Worm (Caenorhabditis elegans) whole organism, L4/young adult: Measurements from ENCODE around the gene snb-1.
A peak's percentile ranks its signal among the peaks of the same experiment; 100 is the strongest.

Experiments used
- W03F9.2 ChIP-seq: fragments of 150-350 bp; optimal IDR thresholded peaks from 2 replicates; lab custom pipeline; 2014; ENCODE audit warnings: missing biosample characterization, missing genetic modification characterization
- dao-5 ChIP-seq: sonication (generic microtip); optimal IDR thresholded peaks from 2 replicates; lab custom pipeline; 2016; ENCODE audit warnings: missing genotype, missing genetic modification characterization, moderate library complexity, missing compliant biosample characterization
- him-1 ChIP-seq: sonication (generic microtip); optimal IDR thresholded peaks from 2 replicates; lab custom pipeline; 2016; ENCODE audit warnings: missing genotype, missing genetic modification reagents, missing genetic modification characterization, missing compliant biosample characterization

Gene snb-1

ce11 chrV:6683282-6683681 is 27.0 kb upstream of the snb-1 start:
- TF ChIP-seq him-1 (tag; lab: Kevin White, UChicago) (no peak), W03F9.2 (no peak), dao-5 (tag; lab: Kevin White, UChicago) (no peak)

DNA sequence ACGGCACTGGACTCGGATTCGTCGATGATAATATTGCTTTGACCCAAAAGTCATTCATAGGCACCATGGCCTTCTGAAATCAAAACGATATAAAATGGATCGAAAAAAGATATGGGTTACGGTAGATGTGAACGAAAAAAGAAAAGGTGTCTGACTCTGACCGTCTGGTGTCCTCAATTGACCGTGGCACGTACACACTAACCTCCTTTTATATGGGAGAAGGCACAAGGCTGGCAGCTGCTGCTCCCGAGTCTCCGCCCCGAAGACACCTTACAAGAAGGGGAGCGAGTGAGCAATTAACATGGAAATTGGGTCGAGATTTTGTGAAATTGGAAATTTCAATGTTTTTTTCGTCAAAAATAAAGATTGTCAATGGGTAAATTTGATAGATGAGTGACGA is 25.2 kb upstream of the snb-1 start, which contains the start of gene egl-46:
Gene egl-46 (minus strand): TSS at position 73 of the 400 bp plus-strand sequence.
- TF ChIP-seq W03F9.2 = no peak
- no peak for TF ChIP-seq dao-5 (tag; lab: Kevin White, UChicago)
- TF ChIP-seq him-1 (tag; lab: Kevin White, UChicago) = no peak

- TF ChIP-seq W03F9.2 (no peak), dao-5 (tag; lab: Kevin White, UChicago) (no peak), him-1 (tag; lab: Kevin White, UChicago) (no peak)
These were observed 20.0 kb upstream of the snb-1 start, which contains the start of gene cest-34 for ce11 chrV:6676158-6676849. Gene cest-34 (plus strand): TSS chrV:6676799.

DNA sequence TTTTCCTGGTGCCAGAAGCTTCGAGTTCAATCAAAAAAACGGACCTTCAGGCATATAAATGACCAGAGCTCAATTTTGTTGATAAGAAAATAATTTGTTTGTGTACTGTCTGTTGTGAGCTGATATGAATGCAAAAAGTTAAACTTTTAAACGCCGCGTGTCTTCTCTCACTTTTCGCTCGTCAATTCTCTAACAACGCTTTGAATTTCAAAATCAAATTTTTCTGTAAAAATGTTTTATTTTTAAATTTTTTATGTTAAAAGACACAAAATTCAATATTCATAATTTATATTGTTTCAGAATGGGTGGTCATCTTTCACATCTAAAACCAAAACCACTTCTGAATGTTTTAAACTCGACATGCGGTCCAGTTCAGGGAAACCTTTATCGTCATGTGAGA is 17.7 kb upstream of the snb-1 start, which contains the start of gene cest-31:
Gene cest-31 (plus strand): TSS at position 301 of the 400 bp plus-strand sequence.
- TF ChIP-seq W03F9.2 (no peak), dao-5 (tag; lab: Kevin White, UChicago) (no peak), him-1 (tag; lab: Kevin White, UChicago) (no peak)

DNA sequence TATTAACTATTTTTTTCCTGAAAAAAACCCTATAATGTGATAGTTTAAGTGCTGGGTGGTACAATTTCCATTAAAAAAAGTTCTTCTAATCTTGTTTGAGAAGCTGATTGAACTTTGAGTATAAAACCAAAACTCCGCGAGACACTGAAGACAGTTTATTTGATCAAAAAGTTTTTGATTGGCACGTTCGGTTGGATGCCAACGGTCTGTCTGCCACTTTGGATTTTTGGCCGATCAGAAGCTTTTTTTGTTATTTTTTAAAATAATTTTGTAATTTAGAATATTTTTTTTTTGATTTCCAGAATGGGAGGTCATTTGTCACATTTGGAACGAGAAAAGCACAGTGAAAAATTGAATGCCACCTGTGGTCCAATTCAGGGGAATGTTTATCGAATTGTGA is 13.2 kb upstream of the snb-1 start, which contains the start of gene cest-28:
Gene cest-28 (plus strand): TSS at position 301 of the 400 bp plus-strand sequence.
- TF ChIP-seq him-1 (tag; lab: Kevin White, UChicago) (no peak), dao-5 (tag; lab: Kevin White, UChicago) (no peak), W03F9.2 (no peak)

ce11 chrV:6668741-6669140 is 12.4 kb upstream of the snb-1 start, which contains the start of gene str-180:
Gene str-180 (minus strand): TSS chrV:6668841.
- TF ChIP-seq him-1 (tag; lab: Kevin White, UChicago) (no peak), dao-5 (tag; lab: Kevin White, UChicago) (no peak), W03F9.2 (no peak)

DNA sequence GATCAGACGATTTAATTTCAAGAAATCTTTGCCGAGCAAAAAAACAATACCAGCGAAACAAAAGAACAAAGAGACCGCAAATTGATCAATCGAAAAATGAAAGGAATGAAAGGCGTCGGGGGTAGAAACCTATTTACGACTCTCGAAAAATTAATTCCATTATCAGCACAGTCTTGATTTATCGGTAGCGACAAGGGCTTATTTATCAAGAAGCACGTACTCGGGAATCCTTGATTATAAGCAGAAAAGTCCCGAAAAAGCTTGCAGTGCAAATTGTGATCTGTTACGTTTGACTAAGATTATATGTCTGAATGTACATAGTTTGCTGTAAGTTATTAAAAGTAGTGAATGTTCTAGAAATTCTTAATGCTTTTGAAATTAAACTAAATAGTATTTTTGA is 10.3 kb upstream of the snb-1 start:
- TF ChIP-seq dao-5 (tag; lab: Kevin White, UChicago) = no peak
- no peak for TF ChIP-seq W03F9.2
- no peak for TF ChIP-seq him-1 (tag; lab: Kevin White, UChicago)

DNA sequence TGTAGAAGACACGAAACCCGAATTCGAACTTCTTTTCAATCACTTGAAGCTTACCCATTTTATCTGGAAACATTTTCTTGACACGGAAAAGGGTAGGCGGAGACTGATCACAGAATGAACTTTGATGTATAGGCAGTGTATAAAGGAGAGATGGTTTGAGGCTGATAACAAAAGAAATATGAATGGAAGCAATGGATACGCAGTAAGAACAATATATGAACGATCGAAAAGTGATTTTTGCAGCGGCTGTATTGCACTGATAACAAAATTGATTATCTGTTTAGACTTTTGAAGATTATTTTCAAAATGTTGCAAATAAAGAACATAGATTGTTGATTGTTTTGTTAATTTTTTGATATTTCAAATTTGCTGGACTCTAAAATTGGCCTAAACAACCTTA is 9.4 kb upstream of the snb-1 start, which contains the start of gene pmp-5:
Gene pmp-5 (minus strand): TSS at position 63 of the 400 bp plus-strand sequence.
- no peak for TF ChIP-seq W03F9.2
- no peak for TF ChIP-seq dao-5 (tag; lab: Kevin White, UChicago)
- TF ChIP-seq him-1 (tag; lab: Kevin White, UChicago) = no peak

DNA sequence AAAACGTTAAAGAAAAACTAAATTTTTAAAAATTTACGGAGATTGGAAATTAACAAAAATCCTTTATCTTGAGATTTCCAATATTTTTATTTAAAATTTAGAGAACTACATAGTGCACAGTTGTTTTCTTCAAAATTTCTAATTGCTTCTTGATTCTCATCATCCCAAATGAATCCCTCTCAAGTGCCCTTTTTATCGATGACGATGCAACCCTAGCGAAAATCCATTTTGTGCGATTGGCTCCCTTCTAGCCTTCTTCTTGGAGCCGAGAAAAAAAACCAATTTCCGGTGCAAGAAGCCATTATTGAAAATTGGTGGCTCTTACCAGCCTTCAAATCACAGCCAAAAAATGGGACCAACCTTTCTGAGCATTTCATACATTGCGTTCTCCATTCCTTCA is 6.2 kb upstream of the snb-1 start:
- no peak for TF ChIP-seq W03F9.2
- no peak for TF ChIP-seq dao-5 (tag; lab: Kevin White, UChicago)
- no peak for TF ChIP-seq him-1 (tag; lab: Kevin White, UChicago)

ce11 chrV:6661658-6662057 is 5.4 kb upstream of the snb-1 start:
- TF ChIP-seq W03F9.2 (no peak), him-1 (tag; lab: Kevin White, UChicago) (no peak), dao-5 (tag; lab: Kevin White, UChicago) (no peak)

- TF ChIP-seq dao-5 (tag; lab: Kevin White, UChicago) (no peak), W03F9.2 (no peak), him-1 (tag; lab: Kevin White, UChicago) (no peak)
These were observed 3.2 kb upstream of the snb-1 start for ce11 chrV:6659533-6659932.

- TF ChIP-seq him-1 (tag; lab: Kevin White, UChicago) (peak; percentile 76), dao-5 (tag; lab: Kevin White, UChicago) (no peak)
These were observed 2.5 kb upstream of the snb-1 start for ce11 chrV:6658765-6659164.

- TF ChIP-seq him-1 (tag; lab: Kevin White, UChicago) (no peak), W03F9.2 (no peak), dao-5 (tag; lab: Kevin White, UChicago) (no peak)
These were observed 1.4 kb upstream of the snb-1 start for ce11 chrV:6657532-6658259.

DNA sequence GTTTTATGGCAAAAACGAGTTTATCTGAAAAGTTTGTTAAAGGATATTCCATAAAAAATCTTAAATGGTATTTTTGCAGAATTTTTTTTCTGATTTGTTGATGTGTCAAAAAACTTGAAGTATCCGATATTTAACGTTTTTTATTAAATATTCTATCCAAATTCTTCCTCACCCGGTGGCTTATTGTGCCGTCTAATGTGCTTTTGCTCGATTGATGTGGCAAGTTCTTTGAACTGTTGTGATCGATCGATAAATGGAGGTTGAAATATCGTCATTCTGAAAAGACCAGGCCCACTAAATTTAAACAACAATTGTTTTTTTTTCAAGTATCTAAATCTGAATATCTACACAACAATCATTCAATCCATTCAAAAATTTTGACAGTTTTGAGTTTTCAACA is 1.1 kb downstream of the snb-1 start, which contains the start of gene syx-18:
Gene syx-18 (minus strand): TSS at position 276 of the 400 bp plus-strand sequence.
- TF ChIP-seq W03F9.2 (no peak), dao-5 (tag; lab: Kevin White, UChicago) (peak; percentile 2), him-1 (tag; lab: Kevin White, UChicago) (peak; percentile 55)
